Worm (Caenorhabditis elegans) whole organism, early embryonic: ENCODE data around the gene gpa-17.

Experiments used
- B0310.2 ChIP-seq: sonication (generic microtip); optimal IDR thresholded peaks from 2 replicates; lab custom pipeline; 2016; ENCODE audit warnings: mild to moderate bottlenecking, missing genetic modification characterization, missing compliant biosample characterization
- aly-1 ChIP-seq: sonication (generic microtip); optimal IDR thresholded peaks from 2 replicates; lab custom pipeline; 2016; ENCODE audit warnings: missing genetic modification characterization, missing compliant biosample characterization
- ama-1 ChIP-seq: fragments of 150-350 bp; optimal IDR thresholded peaks from 2 replicates; lab custom pipeline; 2014
- ceh-13 ChIP-seq: fragments of 200-800 bp; sonication (Bioruptor generic); optimal IDR thresholded peaks from 2 replicates; lab custom pipeline; 2018; ENCODE audit warnings: mild to moderate bottlenecking, missing genetic modification characterization, missing compliant biosample characterization
- ceh-36 ChIP-seq: sonication (generic microtip); optimal IDR thresholded peaks from 2 replicates; lab custom pipeline; 2016; ENCODE audit warnings: missing genetic modification characterization, inconsistent platforms, missing compliant biosample characterization
- flt-1 ChIP-seq: fragments of 200-800 bp; sonication (Bioruptor generic); IDR thresholded peaks from 2 replicates; pipeline ENCODE4 v1.3.6; 2022; ENCODE audit warnings: missing genetic modification characterization, missing compliant biosample characterization
- pes-1 ChIP-seq: fragments of 200-800 bp; sonication (Bioruptor generic); IDR thresholded peaks from 2 replicates; pipeline ENCODE4 v1.3.6; 2022; ENCODE audit warnings: missing genetic modification reagents, missing genetic modification characterization, missing compliant biosample characterization
- tbx-37 ChIP-seq: fragments of 200-800 bp; sonication (Bioruptor generic); conservative IDR thresholded peaks from 2 replicates; pipeline ENCODE4 v1.3.6; 2022; ENCODE audit warnings: missing genetic modification reagents, missing genetic modification characterization, missing compliant biosample characterization
- tra-4 ChIP-seq: sonication (generic microtip); optimal IDR thresholded peaks from 2 replicates; lab custom pipeline; 2017; ENCODE audit warnings: missing genetic modification characterization, missing compliant biosample characterization

DNA sequence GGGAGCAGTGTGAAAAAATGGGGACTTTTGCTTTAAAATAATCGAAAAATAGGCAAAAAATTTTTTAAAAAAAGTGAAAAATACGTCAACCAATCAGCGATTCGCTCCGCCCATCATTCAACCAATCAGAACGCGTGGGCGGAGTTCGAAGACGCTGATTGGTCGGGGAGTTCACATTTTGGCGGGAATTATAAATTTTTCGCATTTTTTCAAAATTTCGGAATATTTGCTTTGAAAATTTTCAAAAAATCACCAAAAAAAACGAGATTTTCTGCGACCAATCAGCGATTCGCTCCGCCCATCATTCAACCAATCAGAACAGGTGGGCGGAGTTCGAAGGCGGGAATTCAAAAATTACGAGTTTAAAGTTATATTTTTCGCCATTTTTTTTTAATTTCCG is 13.9 kb upstream of the gpa-17 start:
- no peak for TF ChIP-seq B0310.2 (tag; lab: Kevin White, UChicago)
- TF ChIP-seq ceh-36 (tag; lab: Kevin White, UChicago) = no peak
- no peak for TF ChIP-seq tbx-37
- TF ChIP-seq ama-1 = no peak
- no peak for TF ChIP-seq pes-1 (GFP tag; lab: Robert Waterston, UW)
- TF ChIP-seq aly-1 = no peak
- no peak for TF ChIP-seq ceh-13 (GFP tag; lab: Kevin White, UChicago)
- TF ChIP-seq flt-1 (GFP tag; lab: Robert Waterston, UW) = no peak
- no peak for TF ChIP-seq tra-4
